Worm (Caenorhabditis elegans) whole organism, L4 larva: ENCODE data around the gene Y51H4A.6.

Experiments
- F37D6.2 ChIP-seq: sonication (generic microtip); optimal IDR thresholded peaks from 2 replicates; lab custom pipeline; 2016; ENCODE audit warnings: mild to moderate bottlenecking, missing genetic modification characterization, missing compliant biosample characterization
- Y5F2A.4 ChIP-seq: fragments of 200-800 bp; sonication (Bioruptor generic); optimal IDR thresholded peaks from 2 replicates; lab custom pipeline; 2018; ENCODE audit warnings: mild to moderate bottlenecking, missing genetic modification characterization, missing compliant biosample characterization
- aha-1 ChIP-seq: fragments of 150-350 bp; peaks from one replicate; lab custom pipeline; 2014; ENCODE audit warnings: missing biosample characterization, missing genetic modification characterization
- ctbp-1 ChIP-seq: fragments of 200-800 bp; sonication (Bioruptor generic); IDR thresholded peaks from 2 replicates; pipeline ENCODE4 v1.3.6; 2022; ENCODE audit warnings: missing genetic modification reagents, missing genetic modification characterization, missing compliant biosample characterization
- lin-38 ChIP-seq: fragments of 200-800 bp; sonication (Bioruptor generic); IDR thresholded peaks from 2 replicates; pipeline ENCODE4 v1.3.6; 2022; ENCODE audit warnings: missing genetic modification reagents, missing genetic modification characterization, missing compliant biosample characterization
- madf-9 ChIP-seq: fragments of 200-800 bp; sonication (Bioruptor generic); conservative IDR thresholded peaks from 2 replicates; pipeline ENCODE4 v1.3.6; 2022; ENCODE audit warnings: missing genetic modification reagents, missing genetic modification characterization, missing compliant biosample characterization
- mxl-2 ChIP-seq: fragments of 200-800 bp; sonication (Bioruptor generic); conservative IDR thresholded peaks from 2 replicates; pipeline ENCODE4 v1.3.6; 2022; ENCODE audit warnings: missing genetic modification reagents, missing genetic modification characterization, missing compliant biosample characterization
- nhr-237 ChIP-seq: sonication (generic microtip); optimal IDR thresholded peaks from 2 replicates; lab custom pipeline; 2017; ENCODE audit warnings: missing biosample characterization, missing genetic modification characterization
- nhr-42 ChIP-seq: fragments of 200-800 bp; sonication (Bioruptor generic); IDR thresholded peaks from 2 replicates; pipeline ENCODE4 v1.3.6; 2022; ENCODE audit warnings: missing genetic modification characterization, missing compliant biosample characterization
- set-16 ChIP-seq: fragments of 200-800 bp; sonication (Bioruptor generic); IDR thresholded peaks from 2 replicates; pipeline ENCODE4 v1.3.6; 2022; ENCODE audit warnings: missing genetic modification reagents, missing genetic modification characterization, missing compliant biosample characterization
- snpc-1.2 ChIP-seq: fragments of 200-800 bp; sonication (Bioruptor generic); IDR thresholded peaks from 2 replicates; pipeline ENCODE4 v1.3.6; 2022; ENCODE audit warnings: missing genetic modification reagents, missing genetic modification characterization, missing compliant biosample characterization
- unc-62 ChIP-seq, 3 experiments: fragments of 150-350 bp in 1 of 3; sonication (generic microtip); optimal IDR thresholded peaks in 2 of 3; peaks in 1 of 3; 1 replicate in 1 of 3; 2 replicates in 2 of 3; lab custom pipeline; 2014 to 2017; ENCODE audit warnings: missing biosample characterization in 3 of 3, missing genetic modification characterization in 3 of 3, missing genetic modification reagents in 3 of 3, missing genotype in 1 of 3
- zip-2 ChIP-seq: fragments of 150-350 bp; optimal IDR thresholded peaks from 2 replicates; lab custom pipeline; 2014; ENCODE audit warnings: missing biosample characterization, missing genetic modification characterization

Gene Y51H4A.6

ce11 chrIV:16542649-16543048 lies 9.2 kb downstream of the Y51H4A.6 start, which contains the start of gene uroc-1 (continued):
- TF ChIP-seq nhr-42 (GFP tag; lab: Robert Waterston, UW) (no peak), ctbp-1 (GFP tag; lab: Robert Waterston, UW) (no peak)

- peak; percentile 87 for TF ChIP-seq set-16
- TF ChIP-seq zip-2 (tag; lab: Kevin White, UChicago) = no peak
These were observed 18.0 kb downstream of the Y51H4A.6 start for ce11 chrIV:16551457-16551856.

ce11 chrIV:16551982-16552381 lies 18.5 kb downstream of the Y51H4A.6 start:
- peak; percentile 90 for TF ChIP-seq snpc-1.2 (GFP tag; lab: Robert Waterston, UW)

- peak; percentile 67 for TF ChIP-seq snpc-1.2 (GFP tag; lab: Robert Waterston, UW)
- TF ChIP-seq, all 104 proteins: peak for 1; not testable (repeated sequence) for 103
These were observed 19.3 kb downstream of the Y51H4A.6 start for ce11 chrIV:16552736-16553135.

- peak; percentile 73; the same call in 1 of the 2 replicates for TF ChIP-seq snpc-1.2 (GFP tag; lab: Robert Waterston, UW)
These were observed 19.8 kb downstream of the Y51H4A.6 start for ce11 chrIV:16553231-16553630.

- TF ChIP-seq snpc-1.2 (GFP tag; lab: Robert Waterston, UW) (peak; percentile 95), aha-1 (tag; lab: Kevin White, UChicago) (peak; percentile 45), lin-38 (GFP tag; lab: Robert Waterston, UW) (0 out of 2 replicates have a peak, but pooled peaks have one; percentile 24)
These were observed 22.0 kb downstream of the Y51H4A.6 start for ce11 chrIV:16555500-16555899.

- TF ChIP-seq madf-9 = no peak
- TF ChIP-seq unc-62 (GFP tag; optimal IDR thresholded peaks at IDR 0.05 in 1 of 2; lab: Kevin White, UChicago) = peak in 1 of 2 experiments; percentile 91
- TF ChIP-seq unc-62 (tag; optimal IDR thresholded peaks at IDR 0.05; lab: Kevin White, UChicago) = no peak
- TF ChIP-seq mxl-2 (GFP tag; lab: Robert Waterston, UW) = no peak
- TF ChIP-seq nhr-237 (tag; lab: Kevin White, UChicago) = no peak
- no peak for TF ChIP-seq F37D6.2
These were observed 27.5 kb downstream of the Y51H4A.6 start for ce11 chrIV:16560971-16561370.

- TF ChIP-seq snpc-1.2 (GFP tag; lab: Robert Waterston, UW) = peak; percentile 91
- TF ChIP-seq, all 104 proteins: peak for 1; not testable (repeated sequence) for 103
These were observed 43.7 kb downstream of the Y51H4A.6 start for ce11 chrIV:16577188-16577587.

ce11 chrIV:16578449-16578848 lies 45.0 kb downstream of the Y51H4A.6 start, which contains the start of gene Y51H4A.8:
Y51H4A.8 (minus strand) TSS chrIV:16578549.
- TF ChIP-seq unc-62 (GFP tag; optimal IDR thresholded peaks at IDR 0.05 in 1 of 2; lab: Kevin White, UChicago) (peak in 1 of 2 experiments; percentile 26), unc-62 (tag; optimal IDR thresholded peaks at IDR 0.05; lab: Kevin White, UChicago) (no peak), Y5F2A.4 (GFP tag; lab: Kevin White, UChicago) (no peak)
